Worm (Caenorhabditis elegans) whole organism, L1 larva: Measurements from ENCODE around the gene C33D9.10.

Experiments
- C04F5.9 ChIP-seq: sonication (generic microtip); optimal IDR thresholded peaks from 2 replicates; lab custom pipeline; 2016; ENCODE audit warnings: missing genetic modification characterization, missing compliant biosample characterization
- C16A3.4 ChIP-seq: fragments of 150-350 bp; optimal IDR thresholded peaks from 2 replicates; lab custom pipeline; 2014; ENCODE audit warnings: missing biosample characterization, missing genetic modification characterization
- F16B12.6 ChIP-seq: fragments of 150-350 bp; optimal IDR thresholded peaks from 2 replicates; lab custom pipeline; 2014; ENCODE audit warnings: missing biosample characterization, missing genetic modification characterization
- aha-1 ChIP-seq: fragments of 150-350 bp; optimal IDR thresholded peaks from 2 replicates; lab custom pipeline; 2014; ENCODE audit warnings: missing biosample characterization, missing genetic modification characterization
- aly-2 ChIP-seq: fragments of 150-350 bp; optimal IDR thresholded peaks from 2 replicates; lab custom pipeline; 2014; ENCODE audit warnings: missing biosample characterization, missing genetic modification characterization
- ama-1 ChIP-seq: fragments of 150-350 bp; optimal IDR thresholded peaks from 2 replicates; lab custom pipeline; 2014
- blmp-1 ChIP-seq: fragments of 150-350 bp; optimal IDR thresholded peaks from 2 replicates; lab custom pipeline; 2014; ENCODE audit warnings: missing biosample characterization, missing genetic modification characterization
- ceh-8 ChIP-seq: fragments of 200-800 bp; sonication (Bioruptor generic); optimal IDR thresholded peaks from 2 replicates; lab custom pipeline; 2018; ENCODE audit warnings: mild to moderate bottlenecking, missing genetic modification characterization, moderate library complexity, missing compliant biosample characterization
- ceh-82 ChIP-seq, 3 experiments: fragments of 150-350 bp in 1 of 3; sonication (generic microtip) in 2 of 3; optimal IDR thresholded peaks; 2 replicates each; lab custom pipeline; 2014 to 2017; ENCODE audit warnings: missing biosample characterization in 3 of 3, missing genetic modification characterization in 3 of 3
- ceh-88 ChIP-seq: fragments of 200-800 bp; sonication (Bioruptor generic); IDR thresholded peaks from 2 replicates; pipeline ENCODE4 v1.3.6; 2022; ENCODE audit warnings: missing genetic modification characterization, missing compliant biosample characterization
- ceh-90 ChIP-seq: sonication (generic microtip); optimal IDR thresholded peaks from 2 replicates; lab custom pipeline; 2016; ENCODE audit warnings: missing genetic modification characterization, missing compliant biosample characterization
- ces-1 ChIP-seq: fragments of 150-350 bp; optimal IDR thresholded peaks from 2 replicates; lab custom pipeline; 2014; ENCODE audit warnings: missing biosample characterization, missing genetic modification reagents, missing genetic modification characterization
- dpl-1 ChIP-seq, 3 experiments: fragments of 150-350 bp in 2 of 3; sonication (generic microtip) in 1 of 3; optimal IDR thresholded peaks; 2 replicates each; lab custom pipeline; 2014 to 2017; ENCODE audit warnings: missing biosample characterization in 3 of 3, missing genetic modification characterization in 3 of 3, missing genetic modification reagents in 3 of 3
- elt-2 ChIP-seq: sonication (generic microtip); optimal IDR thresholded peaks from 2 replicates; lab custom pipeline; 2016; ENCODE audit warnings: missing genetic modification characterization, mild to moderate bottlenecking, inconsistent platforms, missing compliant biosample characterization, missing genetic modification reagents
- elt-3 ChIP-seq, 6 experiments: fragments of 150-350 bp in 1 of 6; sonication (generic microtip); optimal IDR thresholded peaks; 2 replicates each; lab custom pipeline; 2017 to 2018; ENCODE audit warnings: missing biosample characterization in 6 of 6, missing genetic modification characterization in 6 of 6, inconsistent platforms in 1 of 6
- ets-5 ChIP-seq: fragments of 200-800 bp; sonication (Bioruptor generic); IDR thresholded peaks from 2 replicates; pipeline ENCODE4 v1.3.6; 2022; ENCODE audit warnings: missing genetic modification characterization, missing compliant biosample characterization
- fkh-8 ChIP-seq: sonication (generic microtip); optimal IDR thresholded peaks from 2 replicates; lab custom pipeline; 2016; ENCODE audit warnings: mild to moderate bottlenecking, missing genetic modification characterization, missing compliant biosample characterization
- grh-1 ChIP-seq: fragments of 200-800 bp; sonication (Bioruptor generic); IDR thresholded peaks from 2 replicates; pipeline ENCODE4 v1.3.6; 2022; ENCODE audit warnings: missing genetic modification reagents, missing genetic modification characterization, missing compliant biosample characterization
- hlh-17 ChIP-seq: fragments of 200-800 bp; sonication (Bioruptor generic); optimal IDR thresholded peaks from 2 replicates; lab custom pipeline; 2018; ENCODE audit warnings: missing genetic modification characterization, mild to moderate bottlenecking, missing compliant biosample characterization, moderate library complexity, borderline replicate concordance
- hpl-2 ChIP-seq: fragments of 150-350 bp; optimal IDR thresholded peaks from 2 replicates; lab custom pipeline; 2014; ENCODE audit warnings: missing biosample characterization, missing genetic modification reagents, missing genetic modification characterization
- isw-1 ChIP-seq: fragments of 200-800 bp; sonication (Bioruptor generic); IDR thresholded peaks from 2 replicates; pipeline ENCODE4 v1.3.6; 2022; ENCODE audit warnings: missing genetic modification characterization, missing compliant biosample characterization
- lin-14 ChIP-seq: fragments of 200-800 bp; sonication (Bioruptor generic); optimal IDR thresholded peaks from 2 replicates; lab custom pipeline; 2018; ENCODE audit warnings: mild to moderate bottlenecking, missing genetic modification characterization, moderate library complexity, missing compliant biosample characterization
- lin-35 ChIP-seq, 2 experiments: fragments of 150-350 bp; optimal IDR thresholded peaks; 2 replicates each; lab custom pipeline; 2014; ENCODE audit warnings: missing biosample characterization in 2 of 2, missing genetic modification characterization in 2 of 2, missing genetic modification reagents in 2 of 2
- lsy-2 ChIP-seq, 2 experiments: fragments of 150-350 bp; optimal IDR thresholded peaks; 2 replicates each; lab custom pipeline; 2014; ENCODE audit warnings: missing biosample characterization in 2 of 2, missing genetic modification characterization in 2 of 2
- mdl-1 ChIP-seq, 2 experiments: fragments of 150-350 bp; optimal IDR thresholded peaks; 2 replicates each; lab custom pipeline; 2014 to 2017; ENCODE audit warnings: missing biosample characterization in 2 of 2, missing genetic modification characterization in 2 of 2, inconsistent platforms in 1 of 2
- mef-2 ChIP-seq: fragments of 150-350 bp; optimal IDR thresholded peaks from 2 replicates; lab custom pipeline; 2014; ENCODE audit warnings: missing biosample characterization, missing genetic modification characterization
- mep-1 ChIP-seq: fragments of 150-350 bp; optimal IDR thresholded peaks from 2 replicates; lab custom pipeline; 2014; ENCODE audit warnings: missing biosample characterization, missing genetic modification characterization
- nhr-19 ChIP-seq: fragments of 200-800 bp; sonication (Bioruptor generic); conservative IDR thresholded peaks from 2 replicates; pipeline ENCODE4 v1.3.6; 2022; ENCODE audit warnings: missing genetic modification characterization, missing compliant biosample characterization
- nhr-20 ChIP-seq: sonication (generic microtip); optimal IDR thresholded peaks from 2 replicates; lab custom pipeline; 2016; ENCODE audit warnings: mild to moderate bottlenecking, missing genetic modification characterization, missing compliant biosample characterization
- nhr-237 ChIP-seq: fragments of 150-350 bp; optimal IDR thresholded peaks from 2 replicates; lab custom pipeline; 2014; ENCODE audit warnings: missing biosample characterization, missing genetic modification characterization
- nhr-47 ChIP-seq: sonication (generic microtip); optimal IDR thresholded peaks from 2 replicates; lab custom pipeline; 2016; ENCODE audit warnings: mild to moderate bottlenecking, missing genetic modification characterization, moderate library complexity, missing compliant biosample characterization
- nhr-71 ChIP-seq: sonication (generic microtip); optimal IDR thresholded peaks from 2 replicates; lab custom pipeline; 2016; ENCODE audit warnings: mild to moderate bottlenecking, missing genetic modification characterization, moderate library complexity, missing compliant biosample characterization
- nhr-76 ChIP-seq: sonication (generic microtip); optimal IDR thresholded peaks from 2 replicates; lab custom pipeline; 2017; ENCODE audit warnings: missing biosample characterization, missing genetic modification characterization
- nhr-85 ChIP-seq: sonication (generic microtip); peaks from one replicate; lab custom pipeline; 2016; ENCODE audit warnings: missing genetic modification characterization, inconsistent platforms, missing compliant biosample characterization
- nhr-90 ChIP-seq: sonication (generic microtip); optimal IDR thresholded peaks from 2 replicates; lab custom pipeline; 2016; ENCODE audit warnings: mild to moderate bottlenecking, missing genetic modification characterization, missing compliant biosample characterization; ENCODE audit not compliant: poor library complexity
- pag-3 ChIP-seq: sonication (generic microtip); optimal IDR thresholded peaks from 2 replicates; lab custom pipeline; 2017; ENCODE audit warnings: missing genetic modification characterization, mild to moderate bottlenecking, missing compliant biosample characterization, antibody characterized with exemption, borderline replicate concordance; ENCODE audit not compliant: insufficient read depth
- rnt-1 ChIP-seq: sonication (generic microtip); optimal IDR thresholded peaks from 2 replicates; lab custom pipeline; 2016; ENCODE audit warnings: mild to moderate bottlenecking, missing genetic modification characterization, moderate library complexity, missing compliant biosample characterization
- skn-1 ChIP-seq: fragments of 150-350 bp; optimal IDR thresholded peaks from 2 replicates; lab custom pipeline; 2014; ENCODE audit warnings: missing biosample characterization, missing genetic modification characterization
- snpc-4 ChIP-seq: fragments of 150-350 bp; optimal IDR thresholded peaks from 2 replicates; lab custom pipeline; 2014; ENCODE audit warnings: missing biosample characterization, missing genetic modification characterization
- snu-23 ChIP-seq: sonication (generic microtip); optimal IDR thresholded peaks from 2 replicates; lab custom pipeline; 2016; ENCODE audit warnings: missing genetic modification characterization, missing compliant biosample characterization
- sox-4 ChIP-seq: sonication (generic microtip); optimal IDR thresholded peaks from 2 replicates; lab custom pipeline; 2016; ENCODE audit warnings: missing genetic modification characterization, missing compliant biosample characterization
- sptf-1 ChIP-seq: fragments of 150-350 bp; optimal IDR thresholded peaks from 2 replicates; lab custom pipeline; 2014; ENCODE audit warnings: missing biosample characterization, missing genetic modification characterization
- swsn-7 ChIP-seq: sonication (generic microtip); optimal IDR thresholded peaks from 2 replicates; lab custom pipeline; 2016; ENCODE audit warnings: missing genetic modification characterization, missing compliant biosample characterization
- unc-98 ChIP-seq: fragments of 200-800 bp; sonication (Bioruptor generic); IDR thresholded peaks from 2 replicates; pipeline ENCODE4 v1.3.6; 2022; ENCODE audit warnings: missing genetic modification characterization, missing compliant biosample characterization
- ztf-4 ChIP-seq: fragments of 150-350 bp; optimal IDR thresholded peaks from 2 replicates; lab custom pipeline; 2014; ENCODE audit warnings: missing biosample characterization, missing genetic modification characterization

The C33D9.10 gene

ce11 chrIV:8816617-8817016 is 28.7 kb upstream of the C33D9.10 start:
- TF ChIP-seq swsn-7 (tag; lab: Kevin White, UChicago) (no peak), mep-1 (tag; lab: Kevin White, UChicago) (no peak), nhr-85 (tag; lab: Kevin White, UChicago) (no peak), C16A3.4 (tag; lab: Kevin White, UChicago) (no peak), nhr-20 (no peak), isw-1 (no peak), ceh-88 (GFP tag; lab: Robert Waterston, UW) (no peak), skn-1 (tag; lab: Kevin White, UChicago) (no peak), ama-1 (lab: Kevin White, UChicago) (no peak), elt-3 (tag; optimal IDR thresholded peaks at IDR 0.05; lab: Kevin White, UChicago) (no peak), dpl-1 (GFP tag; optimal IDR thresholded peaks at IDR 0.05; lab: Kevin White, UChicago) (no peak), aly-2 (no peak), blmp-1 (tag; lab: Kevin White, UChicago) (no peak), ztf-4 (tag; lab: Kevin White, UChicago) (no peak), unc-98 (no peak), nhr-19 (no peak), hlh-17 (GFP tag; lab: Kevin White, UChicago) (no peak), nhr-47 (no peak), snu-23 (GFP tag; lab: Kevin White, UChicago) (no peak)
- TF ChIP-seq, all 84 proteins: peak for 0

ce11 chrIV:8816029-8816428 is 28.1 kb upstream of the C33D9.10 start, which contains the start of gene grsp-2:
Gene grsp-2, plus strand, starts transcription at chrIV:8816329.
- TF ChIP-seq hlh-17 (GFP tag; lab: Kevin White, UChicago) (no peak), snu-23 (GFP tag; lab: Kevin White, UChicago) (peak; percentile 2), elt-3 (tag; optimal IDR thresholded peaks at IDR 0.05; lab: Kevin White, UChicago) (peak in 1 of 6 experiments; percentile 1), ceh-82 (tag; optimal IDR thresholded peaks at IDR 0.05; lab: Kevin White, UChicago) (no peak), C04F5.9 (tag; lab: Kevin White, UChicago) (no peak), mdl-1 (tag; optimal IDR thresholded peaks at IDR 0.05; lab: Kevin White, UChicago) (no peak), snpc-4 (tag; lab: Kevin White, UChicago) (no peak), skn-1 (tag; lab: Kevin White, UChicago) (no peak), nhr-71 (peak; percentile 5), hpl-2 (GFP tag; lab: Kevin White, UChicago) (no peak), nhr-237 (tag; lab: Kevin White, UChicago) (no peak), grh-1 (GFP tag; lab: Robert Waterston, UW) (no peak), aha-1 (tag; lab: Kevin White, UChicago) (no peak), isw-1 (no peak), nhr-19 (no peak), nhr-85 (tag; lab: Kevin White, UChicago) (peak; percentile 71), unc-98 (no peak), blmp-1 (tag; lab: Kevin White, UChicago) (peak; percentile 11), ceh-8 (GFP tag; lab: Kevin White, UChicago) (no peak), sox-4 (tag; lab: Kevin White, UChicago) (no peak), elt-2 (tag; lab: Kevin White, UChicago) (no peak)
- TF ChIP-seq, all 84 proteins: peak for 5

ce11 chrIV:8815162-8815561 is 27.2 kb upstream of the C33D9.10 start:
- TF ChIP-seq mef-2 (tag; lab: Kevin White, UChicago) (no peak), sptf-1 (tag; lab: Kevin White, UChicago) (no peak), ces-1 (no peak), snu-23 (GFP tag; lab: Kevin White, UChicago) (peak; percentile 51), lsy-2 (tag; optimal IDR thresholded peaks at IDR 0.05; lab: Kevin White, UChicago) (peak in 1 of 2 experiments; percentile 31), lin-14 (GFP tag; lab: Kevin White, UChicago) (peak; percentile 64), F16B12.6 (tag; lab: Kevin White, UChicago) (no peak), nhr-71 (peak; percentile 41), nhr-85 (tag; lab: Kevin White, UChicago) (peak; percentile 84), nhr-90 (tag; lab: Kevin White, UChicago) (peak; percentile 13), nhr-76 (tag; lab: Kevin White, UChicago) (no peak), snpc-4 (tag; lab: Kevin White, UChicago) (no peak), hpl-2 (GFP tag; lab: Kevin White, UChicago) (no peak), ets-5 (no peak), pag-3 (tag; lab: Kevin White, UChicago) (no peak), rnt-1 (no peak), blmp-1 (tag; lab: Kevin White, UChicago) (peak; percentile 63), elt-3 (tag; optimal IDR thresholded peaks at IDR 0.05; lab: Kevin White, UChicago) (peak in 4 of 6 experiments; percentile 17 to 84 (median 32)), ceh-90 (no peak), ama-1 (lab: Kevin White, UChicago) (no peak), fkh-8 (tag; lab: Kevin White, UChicago) (no peak), C04F5.9 (tag; lab: Kevin White, UChicago) (no peak), lin-35 (GFP tag; optimal IDR thresholded peaks at IDR 0.05; lab: Kevin White, UChicago) (peak in 1 of 2 experiments; percentile 18), nhr-20 (peak; percentile 59), hlh-17 (GFP tag; lab: Kevin White, UChicago) (no peak), dpl-1 (GFP tag; optimal IDR thresholded peaks at IDR 0.05; lab: Kevin White, UChicago) (no peak)
